Fruit fly (Drosophila melanogaster): Measurements from ENCODE around the gene CG18273.
"Not testable (repeated sequence)": the region's sequence is repeated elsewhere in the genome, so short reads cannot be mapped to it uniquely, and the experiment has no call there.

The CG18273 gene

dm6 chrX:481642-482041, 5.7 kb downstream of the CG18273 start, which contains the start of gene CG3176:
Gene CG3176, plus strand, starts transcription at chrX:481862.
- TF ChIP-seq CG7045 (GFP tag; optimal IDR thresholded peaks at IDR 0.05); kay (GFP tag; ENCODE audit: borderline replicate concordance); CG5204 (GFP tag; optimal IDR thresholded peaks at IDR 0.05): not testable (repeated sequence)

dm6 chrX:478766-479165, 8.6 kb downstream of the CG18273 start, which contains the start of gene CG32817:
Gene CG32817, plus strand, starts transcription at chrX:479066.
- TF ChIP-seq kay (GFP tag; ENCODE audit: borderline replicate concordance) = no peak
- no peak for TF ChIP-seq cnc (optimal IDR thresholded peaks at IDR 0.05)
- TF ChIP-seq CG1620 (GFP tag; optimal IDR thresholded peaks at IDR 0.05) = no peak

dm6 chrX:476230-477143, 10.9 kb downstream of the CG18273 start, which contains the start of the genes ebo and CG13373:
Gene ebo, minus strand, starts transcription at chrX:476579.
Gene CG13373, plus strand, starts transcription at chrX:476984.
- TF ChIP-seq CG33017 (tag; optimal IDR thresholded peaks at IDR 0.05) (peak; percentile 4), CG7045 (GFP tag; optimal IDR thresholded peaks at IDR 0.05) (no peak), ovo (GFP tag; optimal IDR thresholded peaks at IDR 0.05) (peak; percentile 7), tj (GFP tag; optimal IDR thresholded peaks at IDR 0.05) (peak; percentile 12), CG1620 (GFP tag; optimal IDR thresholded peaks at IDR 0.05) (peak; percentile 31), cnc (optimal IDR thresholded peaks at IDR 0.05) (no peak), CG7101 (tag; optimal IDR thresholded peaks at IDR 0.05) (peak; percentile 52), CG14711 (tag; optimal IDR thresholded peaks at IDR 0.05) (peak; percentile 85), bab1 (GFP tag; optimal IDR thresholded peaks at IDR 0.05) (peak; percentile 30), CG5204 (GFP tag; optimal IDR thresholded peaks at IDR 0.05) (no peak), CG12768 (GFP tag; optimal IDR thresholded peaks at IDR 0.05) (no peak), Mnt (GFP tag; optimal IDR thresholded peaks at IDR 0.05) (peak; percentile 10)

dm6 chrX:470626-471025, 16.8 kb downstream of the CG18273 start, which contains the start of gene CG32816:
Gene CG32816, minus strand, starts transcription at chrX:470726.
- TF ChIP-seq ovo (GFP tag; optimal IDR thresholded peaks at IDR 0.05) (peak; percentile 55), cnc (optimal IDR thresholded peaks at IDR 0.05) (no peak)

- TF ChIP-seq CG12768 (GFP tag; optimal IDR thresholded peaks at IDR 0.05) = peak; percentile 36
- TF ChIP-seq CG7045 (GFP tag; optimal IDR thresholded peaks at IDR 0.05) = no peak
- no peak for TF ChIP-seq Mnt (GFP tag; optimal IDR thresholded peaks at IDR 0.05)
Observed at dm6 chrX:469235-469634, 18.1 kb downstream of the CG18273 start, which contains the start of gene Cyp4g1. Gene Cyp4g1, minus strand, starts transcription at chrX:469335.

dm6 chrX:463934-464333, 23.4 kb downstream of the CG18273 start:
- no peak for TF ChIP-seq Clk (GFP tag; optimal IDR thresholded peaks at IDR 0.05)
- TF ChIP-seq pad (GFP tag; optimal IDR thresholded peaks at IDR 0.05) = no peak
- no peak for TF ChIP-seq tj (GFP tag; optimal IDR thresholded peaks at IDR 0.05)
- TF ChIP-seq ovo (GFP tag; optimal IDR thresholded peaks at IDR 0.05) = no peak
- TF ChIP-seq Mnt (GFP tag; optimal IDR thresholded peaks at IDR 0.05) = no peak
- no peak for TF ChIP-seq Hr96 (GFP tag; optimal IDR thresholded peaks at IDR 0.05)
- TF ChIP-seq Crg-1 (GFP tag; optimal IDR thresholded peaks at IDR 0.05) = no peak

dm6 chrX:460447-460846, 26.9 kb downstream of the CG18273 start, which contains the start of gene ase:
Gene ase, plus strand, starts transcription at chrX:460747.
- TF ChIP-seq CG33017 (tag; optimal IDR thresholded peaks at IDR 0.05) = no peak
- TF ChIP-seq CG5204 (GFP tag; optimal IDR thresholded peaks at IDR 0.05) = no peak
- TF ChIP-seq CG14711 (tag; optimal IDR thresholded peaks at IDR 0.05) = no peak
- no peak for TF ChIP-seq Hr96 (GFP tag; optimal IDR thresholded peaks at IDR 0.05)
- TF ChIP-seq bab1 (GFP tag; optimal IDR thresholded peaks at IDR 0.05) = no peak
- TF ChIP-seq CG11617 (GFP tag; optimal IDR thresholded peaks at IDR 0.05) = no peak
- no peak for TF ChIP-seq Crg-1 (GFP tag; optimal IDR thresholded peaks at IDR 0.05)
- no peak for TF ChIP-seq CG12768 (GFP tag; optimal IDR thresholded peaks at IDR 0.05)
- no peak for TF ChIP-seq Mnt (GFP tag; optimal IDR thresholded peaks at IDR 0.05)

- no peak for TF ChIP-seq toe (GFP tag; optimal IDR thresholded peaks at IDR 0.05)
- TF ChIP-seq ovo (GFP tag; optimal IDR thresholded peaks at IDR 0.05) = no peak
- TF ChIP-seq CG7101 (tag; optimal IDR thresholded peaks at IDR 0.05) = no peak
- TF ChIP-seq CG12768 (GFP tag; optimal IDR thresholded peaks at IDR 0.05) = no peak
- no peak for TF ChIP-seq tj (GFP tag; optimal IDR thresholded peaks at IDR 0.05)
- TF ChIP-seq pad (GFP tag; optimal IDR thresholded peaks at IDR 0.05) = no peak
- no peak for TF ChIP-seq bab1 (GFP tag; optimal IDR thresholded peaks at IDR 0.05)
- TF ChIP-seq Clk (GFP tag; optimal IDR thresholded peaks at IDR 0.05) = no peak
- TF ChIP-seq cic (GFP tag; optimal IDR thresholded peaks at IDR 0.05) = no peak
Observed at dm6 chrX:457803-458202, 29.6 kb downstream of the CG18273 start.
